Fruit fly (Drosophila melanogaster) ovary, adult (tissue): ENCODE results near the gene CG32109.

ENCODE experiments used
- CG17801 ChIP-seq: fragments of 200-800 bp; optimal IDR thresholded peaks from 2 replicates; lab custom pipeline; 2019; ENCODE audit warnings: missing biosample characterization, mild to moderate bottlenecking, missing genetic modification characterization, moderate library complexity; ENCODE audit not compliant: partially characterized antibody

Gene CG32109

dm6 chr3L:12780997-12781396, 35.9 kb downstream of the CG32109 start, which contains the start of the genes CG10969 and CG17666:
Gene CG10969, minus strand, starts transcription at chr3L:12781097.
Gene CG17666, plus strand, starts transcription at chr3L:12781325.
- no peak for TF ChIP-seq CG17801 (GFP tag; lab: Kevin White, UChicago)

dm6 chr3L:12789875-12790373, 44.8 kb downstream of the CG32109 start, which contains the start of gene CG42709:
Gene CG42709, plus strand, starts transcription at chr3L:12790192.
- peak; percentile 76 for TF ChIP-seq CG17801 (GFP tag; lab: Kevin White, UChicago)

dm6 chr3L:12790783-12791678, 45.9 kb downstream of the CG32109 start:
- no peak for TF ChIP-seq CG17801 (GFP tag; lab: Kevin White, UChicago)

dm6 chr3L:12791679-12792229, 46.6 kb downstream of the CG32109 start:
- no peak for TF ChIP-seq CG17801 (GFP tag; lab: Kevin White, UChicago)

dm6 chr3L:12792933-12793448, 47.8 kb downstream of the CG32109 start:
- TF ChIP-seq CG17801 (GFP tag; lab: Kevin White, UChicago): peak; percentile 51

- peak; percentile 28 for TF ChIP-seq CG17801 (GFP tag; lab: Kevin White, UChicago)
Observed at dm6 chr3L:12794532-12794931, 49.4 kb downstream of the CG32109 start.

dm6 chr3L:12796077-12796641, 51.0 kb downstream of the CG32109 start:
- TF ChIP-seq CG17801 (GFP tag; lab: Kevin White, UChicago): no peak
